Worm (Caenorhabditis elegans) whole organism, L4 larva: Measurements from ENCODE around the gene lgc-28.
A peak's percentile ranks its signal among the peaks of the same experiment; 100 is the strongest.

Experiments
- F10B5.3 ChIP-seq: sonication (generic microtip); optimal IDR thresholded peaks from 2 replicates; lab custom pipeline; 2016; ENCODE audit warnings: mild to moderate bottlenecking, missing genetic modification characterization, missing compliant biosample characterization
- T26A8.4 ChIP-seq: fragments of 200-800 bp; sonication (Bioruptor generic); IDR thresholded peaks from 2 replicates; pipeline ENCODE4 v1.3.6; 2022; ENCODE audit warnings: missing genetic modification characterization, missing compliant biosample characterization
- ZK546.5 ChIP-seq, 2 experiments: sonication (generic microtip); optimal IDR thresholded peaks; 2 replicates each; lab custom pipeline; 2017; ENCODE audit warnings: missing biosample characterization in 2 of 2, missing genetic modification characterization in 2 of 2
- aha-1 ChIP-seq: fragments of 150-350 bp; peaks from one replicate; lab custom pipeline; 2014; ENCODE audit warnings: missing biosample characterization, missing genetic modification characterization
- aly-2 ChIP-seq: sonication (generic microtip); optimal IDR thresholded peaks from 2 replicates; lab custom pipeline; 2018; ENCODE audit warnings: missing biosample characterization, missing genetic modification characterization
- arid-1 ChIP-seq: fragments of 200-800 bp; sonication (Bioruptor generic); conservative IDR thresholded peaks from 2 replicates; pipeline ENCODE4 v1.3.6; 2022; ENCODE audit warnings: missing genetic modification reagents, missing genetic modification characterization, missing compliant biosample characterization
- ceh-28 ChIP-seq: fragments of 150-350 bp; optimal IDR thresholded peaks from 2 replicates; lab custom pipeline; 2014; ENCODE audit warnings: missing biosample characterization, missing genetic modification reagents, missing genetic modification characterization
- ceh-32 ChIP-seq: sonication (generic microtip); optimal IDR thresholded peaks from 2 replicates; lab custom pipeline; 2016; ENCODE audit warnings: mild to moderate bottlenecking, missing genetic modification characterization, missing compliant biosample characterization; ENCODE audit not compliant: poor library complexity
- ceh-44 ChIP-seq: fragments of 200-800 bp; sonication (Bioruptor generic); IDR thresholded peaks from 2 replicates; pipeline ENCODE4 v1.3.6; 2022; ENCODE audit warnings: missing genetic modification reagents, missing genetic modification characterization, missing compliant biosample characterization
- ceh-82 ChIP-seq: sonication (generic microtip); optimal IDR thresholded peaks from 2 replicates; lab custom pipeline; 2017; ENCODE audit warnings: missing biosample characterization, missing genetic modification characterization
- cey-2 ChIP-seq: sonication (generic microtip); optimal IDR thresholded peaks from 3 replicates; lab custom pipeline; 2017; ENCODE audit warnings: missing genetic modification characterization, mild to moderate bottlenecking, missing compliant biosample characterization, antibody characterized with exemption, borderline replicate concordance; ENCODE audit not compliant: insufficient read depth
- daf-12 ChIP-seq: fragments of 150-350 bp; optimal IDR thresholded peaks from 2 replicates; lab custom pipeline; 2014; ENCODE audit warnings: missing biosample characterization, missing genetic modification reagents, missing genetic modification characterization
- daf-8 ChIP-seq: fragments of 200-800 bp; sonication (Bioruptor generic); IDR thresholded peaks from 2 replicates; pipeline ENCODE4 v1.3.6; 2022; ENCODE audit warnings: missing genetic modification characterization, missing compliant biosample characterization
- dmd-6 ChIP-seq: fragments of 200-800 bp; sonication (Bioruptor generic); IDR thresholded peaks from 2 replicates; pipeline ENCODE4 v1.3.6; 2022; ENCODE audit warnings: missing genetic modification reagents, missing genetic modification characterization, missing compliant biosample characterization
- dmd-8 ChIP-seq: fragments of 200-800 bp; sonication (Bioruptor generic); IDR thresholded peaks from 2 replicates; pipeline ENCODE4 v1.3.6; 2022; ENCODE audit warnings: missing genetic modification characterization, missing compliant biosample characterization
- dpl-1 ChIP-seq: fragments of 150-350 bp; optimal IDR thresholded peaks from 2 replicates; lab custom pipeline; 2014; ENCODE audit warnings: missing biosample characterization, missing genetic modification reagents, missing genetic modification characterization
- duxl-1 ChIP-seq: sonication (generic microtip); optimal IDR thresholded peaks from 2 replicates; lab custom pipeline; 2016; ENCODE audit warnings: mild to moderate bottlenecking, missing genetic modification characterization, moderate library complexity, missing compliant biosample characterization; ENCODE audit not compliant: poor library complexity
- fkh-10 ChIP-seq: fragments of 150-350 bp; optimal IDR thresholded peaks from 2 replicates; lab custom pipeline; 2014; ENCODE audit warnings: missing biosample characterization, missing genetic modification reagents, missing genetic modification characterization
- hlh-30 ChIP-seq: sonication (generic microtip); optimal IDR thresholded peaks from 2 replicates; lab custom pipeline; 2017; ENCODE audit warnings: antibody characterized with exemption, mild to moderate bottlenecking, missing genetic modification characterization, missing compliant biosample characterization; ENCODE audit not compliant: insufficient read depth
- lim-7 ChIP-seq: fragments of 200-800 bp; sonication (Bioruptor generic); IDR thresholded peaks from 2 replicates; pipeline ENCODE4 v1.3.6; 2022; ENCODE audit warnings: missing genetic modification characterization, missing compliant biosample characterization
- lir-3 ChIP-seq: sonication (generic microtip); optimal IDR thresholded peaks from 2 replicates; lab custom pipeline; 2016; ENCODE audit warnings: mild to moderate bottlenecking, missing genetic modification characterization, missing compliant biosample characterization
- madf-5 ChIP-seq, 2 experiments: fragments of 200-800 bp; sonication (Bioruptor generic); IDR thresholded peaks; 2 replicates each; pipeline ENCODE4 v1.3.6; 2022; ENCODE audit warnings: missing compliant biosample characterization in 2 of 2, missing genetic modification characterization in 2 of 2
- madf-9 ChIP-seq: fragments of 200-800 bp; sonication (Bioruptor generic); conservative IDR thresholded peaks from 2 replicates; pipeline ENCODE4 v1.3.6; 2022; ENCODE audit warnings: missing genetic modification reagents, missing genetic modification characterization, missing compliant biosample characterization
- mes-2 ChIP-seq: sonication (generic microtip); optimal IDR thresholded peaks from 2 replicates; lab custom pipeline; 2016; ENCODE audit warnings: missing genotype, mild to moderate bottlenecking, missing genetic modification characterization, missing compliant biosample characterization; ENCODE audit not compliant: poor library complexity, severe bottlenecking
- mxl-2 ChIP-seq: fragments of 200-800 bp; sonication (Bioruptor generic); conservative IDR thresholded peaks from 2 replicates; pipeline ENCODE4 v1.3.6; 2022; ENCODE audit warnings: missing genetic modification reagents, missing genetic modification characterization, missing compliant biosample characterization
- nhr-102 ChIP-seq: sonication (generic microtip); optimal IDR thresholded peaks from 2 replicates; lab custom pipeline; 2016; ENCODE audit warnings: mild to moderate bottlenecking, missing genetic modification characterization, moderate library complexity, missing compliant biosample characterization
- nhr-42 ChIP-seq: fragments of 200-800 bp; sonication (Bioruptor generic); IDR thresholded peaks from 2 replicates; pipeline ENCODE4 v1.3.6; 2022; ENCODE audit warnings: missing genetic modification characterization, missing compliant biosample characterization
- nhr-6 ChIP-seq: fragments of 150-350 bp; optimal IDR thresholded peaks from 2 replicates; lab custom pipeline; 2014; ENCODE audit warnings: missing biosample characterization, missing genetic modification characterization
- nhr-76 ChIP-seq: fragments of 150-350 bp; optimal IDR thresholded peaks from 2 replicates; lab custom pipeline; 2014; ENCODE audit warnings: missing biosample characterization, missing genetic modification characterization
- nhr-77 ChIP-seq: fragments of 150-350 bp; optimal IDR thresholded peaks from 2 replicates; lab custom pipeline; 2014; ENCODE audit warnings: missing biosample characterization, missing genetic modification characterization
- pha-4 ChIP-seq, 2 experiments: fragments of 150-350 bp in 1 of 2; fragments of 200-800 bp in 1 of 2; sonication (Bioruptor generic) in 1 of 2; IDR thresholded peaks in 1 of 2; optimal IDR thresholded peaks in 1 of 2; 2 replicates each; pipeline versions ENCODE4 v1.3.6 to Lab custom; 2014 to 2022; ENCODE audit warnings: missing genetic modification characterization in 2 of 2, missing genetic modification reagents in 2 of 2, missing biosample characterization in 1 of 2, missing compliant biosample characterization in 1 of 2
- rbr-2 ChIP-seq: sonication (generic microtip); optimal IDR thresholded peaks from 2 replicates; lab custom pipeline; 2016; ENCODE audit warnings: missing genotype, missing genetic modification characterization, missing compliant biosample characterization
- saeg-2 ChIP-seq: fragments of 200-800 bp; sonication (Bioruptor generic); IDR thresholded peaks from 2 replicates; pipeline ENCODE4 v1.3.6; 2022; ENCODE audit warnings: missing genetic modification reagents, missing genetic modification characterization, missing compliant biosample characterization
- skn-1 ChIP-seq: fragments of 150-350 bp; optimal IDR thresholded peaks from 2 replicates; lab custom pipeline; 2014; ENCODE audit warnings: missing biosample characterization, missing genetic modification characterization
- snpc-1.2 ChIP-seq: fragments of 200-800 bp; sonication (Bioruptor generic); IDR thresholded peaks from 2 replicates; pipeline ENCODE4 v1.3.6; 2022; ENCODE audit warnings: missing genetic modification reagents, missing genetic modification characterization, missing compliant biosample characterization
- snpc-4 ChIP-seq: fragments of 150-350 bp; optimal IDR thresholded peaks from 2 replicates; lab custom pipeline; 2014; ENCODE audit warnings: missing biosample characterization, missing genetic modification characterization
- tra-1 ChIP-seq: fragments of 200-800 bp; sonication (Bioruptor generic); IDR thresholded peaks from 2 replicates; pipeline ENCODE4 v1.3.6; 2022; ENCODE audit warnings: missing genetic modification reagents, missing genetic modification characterization, missing compliant biosample characterization
- unc-62 ChIP-seq, 3 experiments: fragments of 150-350 bp in 1 of 3; sonication (generic microtip); optimal IDR thresholded peaks in 2 of 3; peaks in 1 of 3; 1 replicate in 1 of 3; 2 replicates in 2 of 3; lab custom pipeline; 2014 to 2017; ENCODE audit warnings: missing biosample characterization in 3 of 3, missing genetic modification characterization in 3 of 3, missing genetic modification reagents in 3 of 3, missing genotype in 1 of 3
- vab-7 ChIP-seq: fragments of 200-800 bp; sonication (Bioruptor generic); IDR thresholded peaks from 2 replicates; pipeline ENCODE4 v1.3.6; 2022; ENCODE audit warnings: missing genetic modification reagents, missing genetic modification characterization, missing compliant biosample characterization
- zfp-3 ChIP-seq: fragments of 200-800 bp; sonication (Bioruptor generic); conservative IDR thresholded peaks from 2 replicates; pipeline ENCODE4 v1.3.6; 2022; ENCODE audit warnings: missing genetic modification reagents, missing genetic modification characterization, missing compliant biosample characterization
- ztf-7 ChIP-seq: fragments of 150-350 bp; optimal IDR thresholded peaks from 2 replicates; lab custom pipeline; 2014; ENCODE audit warnings: missing biosample characterization, missing genetic modification characterization

The lgc-28 gene

DNA sequence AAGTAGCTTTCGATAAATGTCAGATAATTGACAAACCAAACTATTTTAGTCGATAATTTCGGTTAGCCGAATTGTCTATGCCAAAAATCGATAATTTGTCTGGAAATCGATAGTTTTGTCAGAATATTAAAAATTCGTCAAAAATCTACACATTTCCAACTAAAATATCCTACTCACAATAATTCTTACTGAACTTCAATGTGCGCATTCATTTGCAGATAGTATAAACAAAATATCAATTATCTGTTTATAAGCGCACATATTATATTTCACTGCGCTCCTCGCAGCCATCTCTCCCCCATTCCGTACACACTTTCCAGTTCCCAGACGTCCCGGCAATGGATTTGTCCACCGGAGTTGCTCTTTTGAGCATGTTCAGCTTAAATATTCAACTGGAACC lies at the start of gene lgc-28:
Gene lgc-28, plus strand, starts transcription at position 301 of the 400 bp plus-strand sequence.
- no peak for TF ChIP-seq madf-9 (GFP tag; lab: Robert Waterston, UW)

DNA sequence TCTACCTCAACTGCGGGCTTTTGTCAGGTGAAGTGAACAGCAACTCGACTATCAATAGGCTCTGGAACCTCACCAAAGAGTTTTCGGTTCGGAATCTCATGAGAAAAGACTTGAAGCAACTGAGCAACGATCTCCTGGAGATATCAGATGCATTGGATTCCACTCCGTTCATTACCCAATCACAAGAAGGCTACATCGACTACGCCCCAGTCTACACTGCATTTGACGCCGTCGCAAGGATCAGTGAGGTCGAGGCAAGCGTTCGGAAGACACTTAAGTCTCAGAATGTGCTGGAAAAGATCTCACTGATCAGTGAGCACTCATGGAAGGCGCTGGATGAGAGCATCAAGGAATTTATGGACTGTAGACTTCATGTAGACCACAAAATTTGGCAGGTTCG lies 46.7 kb upstream of the lgc-28 start:
- no peak for TF ChIP-seq ceh-28 (tag; lab: Kevin White, UChicago)
- no peak for TF ChIP-seq lim-7
- no peak for TF ChIP-seq T26A8.4 (GFP tag; lab: Robert Waterston, UW)
- no peak for TF ChIP-seq ceh-44
- no peak for TF ChIP-seq madf-5 (GFP tag; IDR thresholded peaks at IDR 0.05; lab: Robert Waterston, UW)
- no peak for TF ChIP-seq ceh-32 (tag; lab: Kevin White, UChicago)
- TF ChIP-seq aha-1 (tag; lab: Kevin White, UChicago): peak; percentile 91
- no peak for TF ChIP-seq duxl-1

DNA sequence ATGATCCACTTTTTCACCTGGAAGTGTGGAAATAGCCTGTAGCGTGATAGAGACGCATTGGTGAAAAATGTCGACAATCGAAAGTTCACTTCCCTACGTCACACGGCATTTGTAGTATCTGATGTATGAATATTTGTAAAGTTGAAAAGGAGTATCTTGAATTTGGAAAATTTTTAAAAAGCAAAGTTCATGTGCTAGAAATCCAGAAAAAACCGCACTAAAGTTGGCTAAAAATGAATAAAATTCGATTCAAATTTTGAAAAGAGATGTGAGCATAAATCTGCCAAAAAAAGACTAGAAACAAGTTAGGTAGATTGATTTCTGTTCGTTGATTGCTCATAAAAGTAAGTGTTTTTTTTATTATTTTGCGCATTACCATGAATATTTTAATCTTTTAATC lies 41.8 kb upstream of the lgc-28 start, which contains the start of gene sri-74:
Gene sri-74, minus strand, starts transcription at position 101 of the 400 bp plus-strand sequence.
- TF ChIP-seq vab-7 (GFP tag; lab: Robert Waterston, UW): no peak

- TF ChIP-seq zfp-3: no peak
- TF ChIP-seq aha-1 (tag; lab: Kevin White, UChicago): peak; percentile 9
Observed at ce11 chrII:2585493-2585892, 39.4 kb upstream of the lgc-28 start, which contains the start of gene sri-36. sri-36 (minus strand) TSS chrII:2585593.

- TF ChIP-seq nhr-42 (0 out of 2 replicates have a peak, but pooled peaks have one; percentile 10), madf-9 (GFP tag; lab: Robert Waterston, UW) (no peak), rbr-2 (no peak), daf-12 (no peak), nhr-76 (tag; lab: Kevin White, UChicago) (no peak), F10B5.3 (tag; lab: Kevin White, UChicago) (no peak), aly-2 (tag; lab: Kevin White, UChicago) (no peak), daf-8 (GFP tag; lab: Robert Waterston, UW) (no peak), dmd-8 (GFP tag; lab: Robert Waterston, UW) (no peak), ZK546.5 (tag; optimal IDR thresholded peaks at IDR 0.05; lab: Kevin White, UChicago) (no peak), pha-4 (GFP tag; IDR thresholded peaks at IDR 0.05; lab: Robert Waterston, UW) (no peak), pha-4 (tag; optimal IDR thresholded peaks at IDR 0.05; lab: Kevin White, UChicago) (no peak), dmd-6 (GFP tag; lab: Robert Waterston, UW) (peak; percentile 52), arid-1 (GFP tag; lab: Robert Waterston, UW) (no peak), skn-1 (tag; lab: Kevin White, UChicago) (no peak), hlh-30 (tag; lab: Kevin White, UChicago) (peak; percentile 13), saeg-2 (GFP tag; lab: Robert Waterston, UW) (no peak), cey-2 (tag; lab: Kevin White, UChicago) (no peak), nhr-102 (tag; lab: Kevin White, UChicago) (peak; percentile 73), nhr-77 (tag; lab: Kevin White, UChicago) (peak; percentile 38), mes-2 (no peak), tra-1 (GFP tag; lab: Robert Waterston, UW) (no peak), nhr-6 (tag; lab: Kevin White, UChicago) (peak; percentile 29), dpl-1 (GFP tag; lab: Kevin White, UChicago) (no peak), snpc-1.2 (GFP tag; lab: Robert Waterston, UW) (no peak), ceh-82 (tag; lab: Kevin White, UChicago) (no peak), ztf-7 (no peak), snpc-4 (tag; lab: Kevin White, UChicago) (no peak), unc-62 (GFP tag; optimal IDR thresholded peaks at IDR 0.05 in 1 of 2; lab: Kevin White, UChicago) (peak in 1 of 2 experiments; percentile 28), unc-62 (tag; optimal IDR thresholded peaks at IDR 0.05; lab: Kevin White, UChicago) (no peak), fkh-10 (GFP tag; lab: Kevin White, UChicago) (no peak), mxl-2 (GFP tag; lab: Robert Waterston, UW) (no peak), duxl-1 (no peak), lir-3 (tag; lab: Kevin White, UChicago) (no peak), aha-1 (tag; lab: Kevin White, UChicago) (no peak)
Observed at ce11 chrII:2586861-2587554, 37.9 kb upstream of the lgc-28 start, which contains the start of the genes F33H12.7 and sri-39. F33H12.7 (minus strand) TSS chrII:2586911. sri-39 (plus strand) TSS chrII:2587504.
